Worm (Caenorhabditis elegans) whole organism, L1 larva: ENCODE measurements around the gene acc-4.
"Not testable (repeated sequence)": the region's sequence is repeated elsewhere in the genome, so short reads cannot be mapped to it uniquely, and the experiment has no call there.

Experiments used
- ces-1 ChIP-seq: fragments of 150-350 bp; optimal IDR thresholded peaks from 2 replicates; lab custom pipeline; 2014; ENCODE audit warnings: missing biosample characterization, missing genetic modification reagents, missing genetic modification characterization
- fkh-10 ChIP-seq: sonication (generic microtip); optimal IDR thresholded peaks from 2 replicates; lab custom pipeline; 2017; ENCODE audit warnings: missing biosample characterization, missing genetic modification reagents, missing genetic modification characterization
- jun-1 ChIP-seq: fragments of 150-350 bp; optimal IDR thresholded peaks from 2 replicates; lab custom pipeline; 2014; ENCODE audit warnings: missing biosample characterization, missing genetic modification reagents, missing genetic modification characterization
- lin-15B ChIP-seq: fragments of 150-350 bp; sonication (generic microtip); optimal IDR thresholded peaks from 3 replicates; lab custom pipeline; 2014; ENCODE audit warnings: missing biosample characterization, missing genetic modification characterization
- nhr-11 ChIP-seq: fragments of 150-350 bp; optimal IDR thresholded peaks from 2 replicates; lab custom pipeline; 2014; ENCODE audit warnings: missing biosample characterization, missing genetic modification characterization
- nhr-12 ChIP-seq: sonication (generic microtip); optimal IDR thresholded peaks from 2 replicates; lab custom pipeline; 2017; ENCODE audit warnings: missing biosample characterization, missing genetic modification characterization
- nhr-28 ChIP-seq: fragments of 150-350 bp; optimal IDR thresholded peaks from 2 replicates; lab custom pipeline; 2014; ENCODE audit warnings: missing biosample characterization, missing genetic modification characterization
- nhr-76 ChIP-seq: sonication (generic microtip); optimal IDR thresholded peaks from 2 replicates; lab custom pipeline; 2017; ENCODE audit warnings: missing biosample characterization, missing genetic modification characterization
- nhr-77 ChIP-seq: fragments of 150-350 bp; optimal IDR thresholded peaks from 2 replicates; lab custom pipeline; 2014; ENCODE audit warnings: missing biosample characterization, missing genetic modification characterization
- nhr-84 ChIP-seq: sonication (generic microtip); optimal IDR thresholded peaks from 2 replicates; lab custom pipeline; 2017; ENCODE audit warnings: missing biosample characterization, missing genetic modification characterization
- tlp-1 ChIP-seq: fragments of 150-350 bp; optimal IDR thresholded peaks from 2 replicates; lab custom pipeline; 2014; ENCODE audit warnings: missing biosample characterization, missing genetic modification characterization
- unc-30 ChIP-seq: sonication (generic microtip); optimal IDR thresholded peaks from 2 replicates; lab custom pipeline; 2017; ENCODE audit warnings: missing biosample characterization, missing genetic modification characterization

DNA sequence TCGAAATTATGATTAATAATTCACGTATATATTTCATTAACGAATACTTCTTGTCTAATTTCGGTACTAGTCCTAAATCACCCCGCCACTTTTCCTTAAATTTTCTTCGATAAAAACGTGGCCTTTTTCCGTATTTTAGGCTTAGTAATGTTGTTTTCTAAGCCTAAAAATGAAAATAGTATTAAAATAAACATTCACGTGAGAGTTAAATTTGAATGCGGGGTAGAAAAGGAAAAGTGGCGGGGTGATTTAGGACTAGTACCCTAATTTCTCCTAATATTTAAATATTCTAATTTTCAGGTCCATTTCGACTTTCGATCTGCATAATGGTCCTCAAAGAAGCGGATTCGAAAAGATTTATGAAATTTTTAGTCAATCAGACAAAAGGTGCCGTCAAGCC, 15.0 kb upstream of the acc-4 start, which contains the start of gene T28A8.6:
- not testable (repeated sequence) for TF ChIP-seq nhr-76 (tag; lab: Kevin White, UChicago); nhr-84 (tag; lab: Kevin White, UChicago); nhr-28; tlp-1 (tag; lab: Kevin White, UChicago); nhr-11 (tag; lab: Kevin White, UChicago); ces-1 (GFP tag; lab: Kevin White, UChicago); jun-1 (tag; lab: Kevin White, UChicago); lin-15B; nhr-77 (tag; lab: Kevin White, UChicago); unc-30 (tag; lab: Kevin White, UChicago); nhr-12; fkh-10
